Worm (Caenorhabditis elegans): ENCODE data around the gene usp-14.

ce11 chrII:14525013-14525412 is 36.5 kb upstream of the usp-14 start, which contains the start of gene F57C2.4:
- no peak for TF ChIP-seq ama-1 (optimal IDR thresholded peaks at IDR 0.05)
- no peak for TF ChIP-seq ama-1 (GFP tag; optimal IDR thresholded peaks at IDR 0.05)
- TF ChIP-seq F55B11.4 (tag; optimal IDR thresholded peaks at IDR 0.05; ENCODE audit: borderline replicate concordance, insufficient read depth) = no peak

Data from whole organism, young adult.